Worm (Caenorhabditis elegans) whole organism, L4 larva: ENCODE measurements around the gene fut-1.

ENCODE experiments used
- D1046.2 ChIP-seq: fragments of 200-800 bp; sonication (Bioruptor generic); IDR thresholded peaks from 2 replicates; pipeline ENCODE4 v1.3.6; 2022; ENCODE audit warnings: missing genetic modification characterization, missing compliant biosample characterization
- F49E8.2 ChIP-seq: sonication (generic microtip); optimal IDR thresholded peaks from 2 replicates; lab custom pipeline; 2016; ENCODE audit warnings: missing compliant biosample characterization, mild to moderate bottlenecking, missing genetic modification characterization, borderline replicate concordance
- Y105C5A.15 ChIP-seq: fragments of 200-800 bp; sonication (Bioruptor generic); IDR thresholded peaks from 2 replicates; pipeline ENCODE4 v1.3.6; 2022; ENCODE audit warnings: missing genetic modification characterization, missing compliant biosample characterization
- Y5F2A.4 ChIP-seq: fragments of 200-800 bp; sonication (Bioruptor generic); optimal IDR thresholded peaks from 2 replicates; lab custom pipeline; 2018; ENCODE audit warnings: mild to moderate bottlenecking, missing genetic modification characterization, missing compliant biosample characterization
- aha-1 ChIP-seq: fragments of 150-350 bp; peaks from one replicate; lab custom pipeline; 2014; ENCODE audit warnings: missing biosample characterization, missing genetic modification characterization
- aly-2 ChIP-seq: sonication (generic microtip); optimal IDR thresholded peaks from 2 replicates; lab custom pipeline; 2018; ENCODE audit warnings: missing biosample characterization, missing genetic modification characterization
- arid-1 ChIP-seq: fragments of 200-800 bp; sonication (Bioruptor generic); conservative IDR thresholded peaks from 2 replicates; pipeline ENCODE4 v1.3.6; 2022; ENCODE audit warnings: missing genetic modification reagents, missing genetic modification characterization, missing compliant biosample characterization
- ceh-20 ChIP-seq: fragments of 200-800 bp; sonication (Bioruptor generic); IDR thresholded peaks from 2 replicates; pipeline ENCODE4 v1.3.6; 2022; ENCODE audit warnings: missing genetic modification reagents, missing genetic modification characterization, missing compliant biosample characterization
- ceh-32 ChIP-seq: sonication (generic microtip); optimal IDR thresholded peaks from 2 replicates; lab custom pipeline; 2016; ENCODE audit warnings: mild to moderate bottlenecking, missing genetic modification characterization, missing compliant biosample characterization; ENCODE audit not compliant: poor library complexity
- ces-1 ChIP-seq: fragments of 150-350 bp; sonication (generic microtip); optimal IDR thresholded peaks from 4 replicates; lab custom pipeline; 2014; ENCODE audit warnings: missing biosample characterization, missing genetic modification reagents, missing genetic modification characterization
- cey-2 ChIP-seq: sonication (generic microtip); optimal IDR thresholded peaks from 3 replicates; lab custom pipeline; 2017; ENCODE audit warnings: missing genetic modification characterization, mild to moderate bottlenecking, missing compliant biosample characterization, antibody characterized with exemption, borderline replicate concordance; ENCODE audit not compliant: insufficient read depth
- ctbp-1 ChIP-seq: fragments of 200-800 bp; sonication (Bioruptor generic); IDR thresholded peaks from 2 replicates; pipeline ENCODE4 v1.3.6; 2022; ENCODE audit warnings: missing genetic modification reagents, missing genetic modification characterization, missing compliant biosample characterization
- daf-16 ChIP-seq, 3 experiments: sonication (generic microtip); optimal IDR thresholded peaks; 2 replicates each; lab custom pipeline; 2016 to 2017; ENCODE audit warnings: missing genetic modification characterization in 3 of 3, missing genetic modification reagents in 3 of 3, mild to moderate bottlenecking in 2 of 3, missing compliant biosample characterization in 2 of 3, missing biosample characterization in 1 of 3, moderate library complexity in 1 of 3
- dmd-6 ChIP-seq: fragments of 200-800 bp; sonication (Bioruptor generic); IDR thresholded peaks from 2 replicates; pipeline ENCODE4 v1.3.6; 2022; ENCODE audit warnings: missing genetic modification reagents, missing genetic modification characterization, missing compliant biosample characterization
- duxl-1 ChIP-seq: sonication (generic microtip); optimal IDR thresholded peaks from 2 replicates; lab custom pipeline; 2016; ENCODE audit warnings: mild to moderate bottlenecking, missing genetic modification characterization, moderate library complexity, missing compliant biosample characterization; ENCODE audit not compliant: poor library complexity
- dve-1 ChIP-seq: sonication (generic microtip); optimal IDR thresholded peaks from 2 replicates; lab custom pipeline; 2017; ENCODE audit warnings: antibody characterized with exemption, mild to moderate bottlenecking, missing genetic modification characterization, missing compliant biosample characterization; ENCODE audit not compliant: insufficient read depth
- gei-8 ChIP-seq: fragments of 200-800 bp; sonication (Bioruptor generic); optimal IDR thresholded peaks from 2 replicates; lab custom pipeline; 2018; ENCODE audit warnings: mild to moderate bottlenecking, missing genetic modification characterization, missing compliant biosample characterization
- hif-1 ChIP-seq, 2 experiments: sonication (generic microtip); optimal IDR thresholded peaks; 2 replicates each; lab custom pipeline; 2016 to 2017; ENCODE audit warnings: missing compliant biosample characterization in 2 of 2, missing genetic modification characterization in 2 of 2, missing genetic modification reagents in 2 of 2, missing genotype in 2 of 2, mild to moderate bottlenecking in 1 of 2
- hlh-11 ChIP-seq: fragments of 200-800 bp; sonication (Bioruptor generic); optimal IDR thresholded peaks from 2 replicates; lab custom pipeline; 2018; ENCODE audit warnings: mild to moderate bottlenecking, missing genetic modification characterization, missing compliant biosample characterization
- hlh-30 ChIP-seq: sonication (generic microtip); optimal IDR thresholded peaks from 2 replicates; lab custom pipeline; 2017; ENCODE audit warnings: antibody characterized with exemption, mild to moderate bottlenecking, missing genetic modification characterization, missing compliant biosample characterization; ENCODE audit not compliant: insufficient read depth
- lsy-2 ChIP-seq, 2 experiments: fragments of 150-350 bp in 1 of 2; sonication (generic microtip) in 1 of 2; optimal IDR thresholded peaks; 2 replicates each; lab custom pipeline; 2014 to 2017; ENCODE audit warnings: missing biosample characterization in 2 of 2, missing genetic modification characterization in 2 of 2
- madf-9 ChIP-seq: fragments of 200-800 bp; sonication (Bioruptor generic); conservative IDR thresholded peaks from 2 replicates; pipeline ENCODE4 v1.3.6; 2022; ENCODE audit warnings: missing genetic modification reagents, missing genetic modification characterization, missing compliant biosample characterization
- mdl-1 ChIP-seq, 2 experiments: fragments of 150-350 bp in 1 of 2; sonication (generic microtip) in 1 of 2; optimal IDR thresholded peaks; 2 replicates each; lab custom pipeline; 2014 to 2017; ENCODE audit warnings: missing biosample characterization in 2 of 2, missing genetic modification characterization in 2 of 2
- mxl-3 ChIP-seq: fragments of 200-800 bp; sonication (Bioruptor generic); optimal IDR thresholded peaks from 2 replicates; lab custom pipeline; 2018; ENCODE audit warnings: mild to moderate bottlenecking, missing genetic modification characterization, missing compliant biosample characterization
- nhr-10 ChIP-seq: fragments of 150-350 bp; optimal IDR thresholded peaks from 2 replicates; lab custom pipeline; 2014; ENCODE audit warnings: missing biosample characterization, missing genetic modification characterization
- nhr-102 ChIP-seq: sonication (generic microtip); optimal IDR thresholded peaks from 2 replicates; lab custom pipeline; 2016; ENCODE audit warnings: mild to moderate bottlenecking, missing genetic modification characterization, moderate library complexity, missing compliant biosample characterization
- nhr-11 ChIP-seq: fragments of 150-350 bp; optimal IDR thresholded peaks from 2 replicates; lab custom pipeline; 2014; ENCODE audit warnings: missing biosample characterization, missing genetic modification characterization
- nhr-111 ChIP-seq: fragments of 200-800 bp; sonication (Bioruptor generic); optimal IDR thresholded peaks from 2 replicates; lab custom pipeline; 2018; ENCODE audit warnings: mild to moderate bottlenecking, missing genetic modification characterization, missing compliant biosample characterization
- nhr-28 ChIP-seq: fragments of 150-350 bp; optimal IDR thresholded peaks from 2 replicates; lab custom pipeline; 2014; ENCODE audit warnings: missing biosample characterization, missing genetic modification characterization
- nhr-48 ChIP-seq: sonication (generic microtip); optimal IDR thresholded peaks from 2 replicates; lab custom pipeline; 2016; ENCODE audit warnings: mild to moderate bottlenecking, missing genetic modification characterization, missing compliant biosample characterization
- nhr-6 ChIP-seq: fragments of 150-350 bp; optimal IDR thresholded peaks from 2 replicates; lab custom pipeline; 2014; ENCODE audit warnings: missing biosample characterization, missing genetic modification characterization
- nhr-77 ChIP-seq: fragments of 150-350 bp; optimal IDR thresholded peaks from 2 replicates; lab custom pipeline; 2014; ENCODE audit warnings: missing biosample characterization, missing genetic modification characterization
- php-3 ChIP-seq: fragments of 200-800 bp; sonication (Bioruptor generic); IDR thresholded peaks from 2 replicates; pipeline ENCODE4 v1.3.6; 2022; ENCODE audit warnings: missing genetic modification reagents, missing genetic modification characterization, missing compliant biosample characterization
- pqm-1 ChIP-seq: sonication (generic microtip); optimal IDR thresholded peaks from 2 replicates; lab custom pipeline; 2017; ENCODE audit warnings: missing biosample characterization, missing genetic modification characterization
- rbr-2 ChIP-seq: sonication (generic microtip); optimal IDR thresholded peaks from 2 replicates; lab custom pipeline; 2016; ENCODE audit warnings: missing genotype, missing genetic modification characterization, missing compliant biosample characterization
- saeg-2 ChIP-seq: fragments of 200-800 bp; sonication (Bioruptor generic); IDR thresholded peaks from 2 replicates; pipeline ENCODE4 v1.3.6; 2022; ENCODE audit warnings: missing genetic modification reagents, missing genetic modification characterization, missing compliant biosample characterization
- tra-1 ChIP-seq: fragments of 200-800 bp; sonication (Bioruptor generic); IDR thresholded peaks from 2 replicates; pipeline ENCODE4 v1.3.6; 2022; ENCODE audit warnings: missing genetic modification reagents, missing genetic modification characterization, missing compliant biosample characterization
- unc-62 ChIP-seq, 3 experiments: fragments of 150-350 bp in 1 of 3; sonication (generic microtip); optimal IDR thresholded peaks in 2 of 3; peaks in 1 of 3; 1 replicate in 1 of 3; 2 replicates in 2 of 3; lab custom pipeline; 2014 to 2017; ENCODE audit warnings: missing biosample characterization in 3 of 3, missing genetic modification characterization in 3 of 3, missing genetic modification reagents in 3 of 3, missing genotype in 1 of 3
- zfp-3 ChIP-seq: fragments of 200-800 bp; sonication (Bioruptor generic); conservative IDR thresholded peaks from 2 replicates; pipeline ENCODE4 v1.3.6; 2022; ENCODE audit warnings: missing genetic modification reagents, missing genetic modification characterization, missing compliant biosample characterization

The fut-1 gene

ce11 chrII:8742006-8742847 is 17.2 kb downstream of the fut-1 start (continued):
- TF ChIP-seq zfp-3 (GFP tag; lab: Robert Waterston, UW) (0 out of 2 replicates have a peak, but pooled peaks have one; percentile 6), nhr-10 (tag; lab: Kevin White, UChicago) (no peak), ctbp-1 (GFP tag; lab: Robert Waterston, UW) (no peak), rbr-2 (peak; percentile 1), nhr-6 (tag; lab: Kevin White, UChicago) (no peak), saeg-2 (GFP tag; lab: Robert Waterston, UW) (no peak)

DNA sequence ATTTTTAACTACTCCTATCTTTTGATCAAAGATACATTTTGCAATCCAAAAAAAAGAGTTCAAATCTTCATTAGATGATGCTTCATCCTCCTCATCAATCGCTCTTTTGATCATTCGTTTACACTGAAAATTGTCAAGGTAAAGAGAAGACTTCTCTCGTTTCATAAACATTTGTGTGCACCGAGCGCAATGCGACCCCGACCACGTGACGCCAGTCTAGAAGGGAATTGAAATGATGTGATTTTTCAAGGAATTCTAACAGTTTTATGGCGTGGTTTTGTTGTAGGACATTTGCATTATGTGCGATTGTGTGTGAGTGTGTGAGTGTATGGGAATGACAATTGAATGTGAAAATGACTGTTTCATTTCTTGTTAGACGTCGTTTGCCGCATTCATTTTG is 18.1 kb downstream of the fut-1 start:
- TF ChIP-seq nhr-48 (tag; lab: Kevin White, UChicago) (peak; percentile 55), Y105C5A.15 (GFP tag; lab: Robert Waterston, UW) (no peak), lsy-2 (tag; optimal IDR thresholded peaks at IDR 0.05; lab: Kevin White, UChicago) (peak in 1 of 2 experiments; percentile 39), nhr-28 (tag; lab: Kevin White, UChicago) (peak; percentile 16), dmd-6 (GFP tag; lab: Robert Waterston, UW) (peak; percentile 63), rbr-2 (no peak), hlh-11 (tag; lab: Kevin White, UChicago) (peak; percentile 62), nhr-11 (peak; percentile 26), dve-1 (tag; lab: Kevin White, UChicago) (peak; percentile 20), Y5F2A.4 (GFP tag; lab: Kevin White, UChicago) (no peak), ces-1 (GFP tag; lab: Kevin White, UChicago) (no peak), ceh-32 (no peak), aha-1 (tag; lab: Kevin White, UChicago) (peak; percentile 97), daf-16 (GFP tag; optimal IDR thresholded peaks at IDR 0.05; lab: Kevin White, UChicago) (peak in 1 of 2 experiments; percentile 48), daf-16 (tag; optimal IDR thresholded peaks at IDR 0.05; lab: Kevin White, UChicago) (peak; percentile 40), duxl-1 (tag; lab: Kevin White, UChicago) (no peak), mxl-3 (GFP tag; lab: Kevin White, UChicago) (peak; percentile 49), ceh-20 (GFP tag; lab: Robert Waterston, UW) (peak; percentile 45; the same call in 1 of the 2 replicates), mdl-1 (tag; optimal IDR thresholded peaks at IDR 0.05; lab: Kevin White, UChicago) (peak in 1 of 2 experiments; percentile 54), arid-1 (GFP tag; lab: Robert Waterston, UW) (no peak), hif-1 (tag; optimal IDR thresholded peaks at IDR 0.05; lab: Kevin White, UChicago) (peak in 1 of 2 experiments; percentile 58), hlh-30 (tag; lab: Kevin White, UChicago) (peak; percentile 73), php-3 (GFP tag; lab: Robert Waterston, UW) (0 out of 2 replicates have a peak, but pooled peaks have one; percentile 5), tra-1 (GFP tag; lab: Robert Waterston, UW) (peak; percentile 49; the same call in 1 of the 2 replicates)

- no peak for TF ChIP-seq unc-62 (GFP tag; optimal IDR thresholded peaks at IDR 0.05 in 1 of 2; lab: Kevin White, UChicago)
- no peak for TF ChIP-seq unc-62 (tag; optimal IDR thresholded peaks at IDR 0.05; lab: Kevin White, UChicago)
- no peak for TF ChIP-seq F49E8.2 (tag; lab: Kevin White, UChicago)
- no peak for TF ChIP-seq nhr-111 (GFP tag; lab: Kevin White, UChicago)
- peak; percentile 84 for TF ChIP-seq nhr-28 (tag; lab: Kevin White, UChicago)
- peak; percentile 14 for TF ChIP-seq nhr-11
- TF ChIP-seq saeg-2 (GFP tag; lab: Robert Waterston, UW), result 0 out of 2 replicates have a peak, but pooled peaks have one; percentile 34
- no peak for TF ChIP-seq cey-2 (tag; lab: Kevin White, UChicago)
- peak; percentile 71 for TF ChIP-seq nhr-77 (tag; lab: Kevin White, UChicago)
- TF ChIP-seq hlh-30 (tag; lab: Kevin White, UChicago), result peak; percentile 67
- peak; percentile 52 for TF ChIP-seq gei-8 (GFP tag; lab: Kevin White, UChicago)
- no peak for TF ChIP-seq D1046.2 (GFP tag; lab: Robert Waterston, UW)
- TF ChIP-seq daf-16 (GFP tag; optimal IDR thresholded peaks at IDR 0.05; lab: Kevin White, UChicago), result no peak
- peak; percentile 83 for TF ChIP-seq daf-16 (tag; optimal IDR thresholded peaks at IDR 0.05; lab: Kevin White, UChicago)
- TF ChIP-seq rbr-2, result no peak
- TF ChIP-seq pqm-1, result peak; percentile 81
- no peak for TF ChIP-seq aly-2 (tag; lab: Kevin White, UChicago)
- TF ChIP-seq zfp-3 (GFP tag; lab: Robert Waterston, UW), result 0 out of 2 replicates have a peak, but pooled peaks have one; percentile 24
- peak; percentile 22 for TF ChIP-seq nhr-102 (tag; lab: Kevin White, UChicago)
- TF ChIP-seq ceh-20 (GFP tag; lab: Robert Waterston, UW), result peak; percentile 40; the same call in 1 of the 2 replicates
- TF ChIP-seq lsy-2 (tag; optimal IDR thresholded peaks at IDR 0.05; lab: Kevin White, UChicago), result peak in 1 of 2 experiments; percentile 42
- TF ChIP-seq nhr-10 (tag; lab: Kevin White, UChicago), result peak; percentile 39
- TF ChIP-seq mdl-1 (tag; optimal IDR thresholded peaks at IDR 0.05; lab: Kevin White, UChicago), result peak; percentile 49 to 82
- TF ChIP-seq madf-9 (GFP tag; lab: Robert Waterston, UW), result 0 out of 2 replicates have a peak, but pooled peaks have one; percentile 27
Observed at ce11 chrII:8740326-8740949, 19.0 kb downstream of the fut-1 start.
